Fruit fly (Drosophila melanogaster) whole organism, embryonic: ENCODE data around the gene f-cup.

Experiments
- Bgb ChIP-seq: fragments of 200-800 bp; sonication (Bioruptor generic); IDR thresholded peaks from 2 replicates; pipeline ENCODE4 v1.3.6; 2022; ENCODE audit warnings: missing biosample characterization, missing genetic modification characterization; ENCODE audit not compliant: partially characterized antibody
- CG1233 ChIP-seq: fragments of 200-800 bp; sonication (Bioruptor generic); optimal IDR thresholded peaks from 4 replicates; lab custom pipeline; 2018; ENCODE audit warnings: missing biosample characterization, mild to moderate bottlenecking, missing genetic modification characterization
- CG1602 ChIP-seq: fragments of 200-800 bp; sonication (Bioruptor generic); optimal IDR thresholded peaks from 3 replicates; lab custom pipeline; 2016; ENCODE audit warnings: missing biosample characterization, missing genetic modification characterization
- CG16863 ChIP-seq: fragments of 200-800 bp; sonication (Bioruptor generic); optimal IDR thresholded peaks from 3 replicates; lab custom pipeline; 2016; ENCODE audit warnings: missing biosample characterization, missing genetic modification characterization
- CG17186 ChIP-seq: fragments of 200-800 bp; sonication (Bioruptor generic); optimal IDR thresholded peaks from 3 replicates; lab custom pipeline; 2017; ENCODE audit warnings: missing biosample characterization, missing genetic modification reagents, missing genetic modification characterization
- CG17802 ChIP-seq: fragments of 200-800 bp; sonication (Bioruptor generic); optimal IDR thresholded peaks from 2 replicates; lab custom pipeline; 2018; ENCODE audit warnings: missing biosample characterization, mild to moderate bottlenecking, missing genetic modification characterization, moderate library complexity
- CG17912 ChIP-seq: fragments of 200-800 bp; sonication (Bioruptor generic); optimal IDR thresholded peaks from 2 replicates; lab custom pipeline; 2018; ENCODE audit warnings: missing biosample characterization, mild to moderate bottlenecking, missing genetic modification characterization
- CG18262 ChIP-seq: fragments of 200-800 bp; optimal IDR thresholded peaks from 3 replicates; lab custom pipeline; 2019; ENCODE audit warnings: missing biosample characterization, mild to moderate bottlenecking, missing genetic modification characterization, moderate library complexity
- CG2875 ChIP-seq: fragments of 200-800 bp; sonication (Bioruptor generic); optimal IDR thresholded peaks from 2 replicates; lab custom pipeline; 2017; ENCODE audit warnings: missing biosample characterization, mild to moderate bottlenecking, missing genetic modification characterization, missing genetic modification reagents
- CG3065 ChIP-seq: fragments of 200-800 bp; sonication (Bioruptor generic); optimal IDR thresholded peaks from 2 replicates; lab custom pipeline; 2016; ENCODE audit warnings: missing biosample characterization, missing genetic modification characterization
- CG32767 ChIP-seq: fragments of 200-800 bp; sonication (Bioruptor generic); IDR thresholded peaks from 2 replicates; pipeline ENCODE4 v1.3.6; 2022; ENCODE audit warnings: missing biosample characterization, missing genetic modification characterization
- CG4707 ChIP-seq: fragments of 200-800 bp; sonication (Bioruptor generic); optimal IDR thresholded peaks from 2 replicates; lab custom pipeline; 2018; ENCODE audit warnings: missing biosample characterization, mild to moderate bottlenecking, missing genetic modification characterization, moderate library complexity
- CG4854 ChIP-seq: fragments of 200-800 bp; sonication (Bioruptor generic); optimal IDR thresholded peaks from 2 replicates; lab custom pipeline; 2016; ENCODE audit warnings: missing biosample characterization, missing genetic modification characterization, inconsistent platforms
- CG8089 ChIP-seq: fragments of 200-800 bp; sonication (Bioruptor generic); optimal IDR thresholded peaks from 3 replicates; lab custom pipeline; 2016; ENCODE audit warnings: missing biosample characterization, missing genetic modification characterization
- Eip74EF ChIP-seq, 2 experiments: fragments of 200-800 bp in 1 of 2; fragments of >200 bp in 1 of 2; sonication (Bioruptor generic) in 1 of 2; optimal IDR thresholded peaks; 2 replicates each; lab custom pipeline; 2017 to 2019; ENCODE audit warnings: missing biosample characterization in 2 of 2, missing genetic modification characterization in 2 of 2, mild to moderate bottlenecking in 1 of 2, moderate library complexity in 1 of 2
- Elba2 ChIP-seq: fragments of 200-800 bp; sonication (Bioruptor generic); optimal IDR thresholded peaks from 3 replicates; lab custom pipeline; 2016; ENCODE audit warnings: missing biosample characterization, missing genetic modification characterization
- Fer1 ChIP-seq: fragments of 200-800 bp; sonication (Bioruptor generic); optimal IDR thresholded peaks from 2 replicates; lab custom pipeline; 2017; ENCODE audit warnings: missing biosample characterization, mild to moderate bottlenecking, missing genetic modification characterization
- Lim3 ChIP-seq: fragments of 200-800 bp; sonication (Bioruptor generic); IDR thresholded peaks from 2 replicates; pipeline ENCODE4 v1.3.6; 2022; ENCODE audit warnings: missing biosample characterization, missing genetic modification characterization
- Mad ChIP-seq: fragments of 200-800 bp; sonication (Bioruptor generic); optimal IDR thresholded peaks from 2 replicates; lab custom pipeline; 2016; ENCODE audit warnings: missing biosample characterization, missing genetic modification characterization
- Max ChIP-seq: fragments of 200-800 bp; sonication (Bioruptor generic); optimal IDR thresholded peaks from 2 replicates; lab custom pipeline; 2016; ENCODE audit warnings: missing biosample characterization, mild to moderate bottlenecking, missing genetic modification characterization
- NK7.1 ChIP-seq: fragments of 200-800 bp; sonication (Bioruptor generic); optimal IDR thresholded peaks from 3 replicates; lab custom pipeline; 2016; ENCODE audit warnings: missing biosample characterization, missing genetic modification characterization
- Neu2 ChIP-seq: fragments of 200-800 bp; sonication (Bioruptor generic); optimal IDR thresholded peaks from 3 replicates; lab custom pipeline; 2016; ENCODE audit warnings: missing biosample characterization, missing genetic modification characterization, borderline replicate concordance
- NfI ChIP-seq: fragments of 200-800 bp; sonication (Bioruptor generic); optimal IDR thresholded peaks from 3 replicates; lab custom pipeline; 2018; ENCODE audit warnings: missing biosample characterization, mild to moderate bottlenecking, missing genetic modification characterization, moderate library complexity
- Ravus ChIP-seq: fragments of 200-800 bp; sonication (Bioruptor generic); IDR thresholded peaks from 2 replicates; pipeline ENCODE4 v1.3.6; 2022; ENCODE audit warnings: missing biosample characterization, missing genetic modification characterization
- Sry-β ChIP-seq: fragments of 200-800 bp; sonication (Bioruptor generic); optimal IDR thresholded peaks from 2 replicates; lab custom pipeline; 2018; ENCODE audit warnings: missing biosample characterization, mild to moderate bottlenecking, missing genetic modification characterization, moderate library complexity
- abd-A ChIP-seq: fragments of 200-800 bp; sonication (Bioruptor generic); optimal IDR thresholded peaks from 3 replicates; lab custom pipeline; 2019; ENCODE audit warnings: missing biosample characterization, mild to moderate bottlenecking, missing genetic modification characterization, moderate library complexity
- ara ChIP-seq: fragments of 200-800 bp; sonication (Bioruptor generic); IDR thresholded peaks from 2 replicates; pipeline ENCODE4 v1.3.6; 2022; ENCODE audit warnings: missing biosample characterization, missing genetic modification characterization
- bab2 ChIP-seq: fragments of 200-800 bp; sonication (Bioruptor generic); optimal IDR thresholded peaks from 2 replicates; lab custom pipeline; 2016; ENCODE audit warnings: missing biosample characterization, missing genetic modification characterization
- cato ChIP-seq: fragments of 200-800 bp; sonication (Bioruptor generic); optimal IDR thresholded peaks from 2 replicates; lab custom pipeline; 2016; ENCODE audit warnings: missing biosample characterization, missing genetic modification characterization, borderline replicate concordance
- chn ChIP-seq: fragments of 200-800 bp; sonication (Bioruptor generic); optimal IDR thresholded peaks from 2 replicates; lab custom pipeline; 2016; ENCODE audit warnings: missing biosample characterization, missing genetic modification characterization
- crc ChIP-seq: fragments of 200-800 bp; sonication (Bioruptor generic); optimal IDR thresholded peaks from 2 replicates; lab custom pipeline; 2016; ENCODE audit warnings: missing biosample characterization, missing genetic modification characterization
- cwo ChIP-seq: fragments of 200-800 bp; sonication (Bioruptor generic); optimal IDR thresholded peaks from 3 replicates; lab custom pipeline; 2017; ENCODE audit warnings: missing biosample characterization, missing genetic modification characterization, mild to moderate bottlenecking, moderate library complexity, missing genetic modification reagents
- ewg ChIP-seq: fragments of 200-800 bp; sonication (Bioruptor generic); optimal IDR thresholded peaks from 3 replicates; lab custom pipeline; 2017; ENCODE audit warnings: mild to moderate bottlenecking, missing biosample characterization, missing genetic modification reagents, missing genetic modification characterization
- gce ChIP-seq: fragments of 200-800 bp; sonication (Bioruptor generic); IDR thresholded peaks from 3 replicates; pipeline ENCODE4 v1.3.6; 2022; ENCODE audit warnings: missing biosample characterization, missing genetic modification characterization
- gcm2 ChIP-seq: fragments of 200-800 bp; sonication (Bioruptor generic); optimal IDR thresholded peaks from 2 replicates; lab custom pipeline; 2016; ENCODE audit warnings: missing biosample characterization, missing genetic modification characterization
- grn ChIP-seq: fragments of 200-800 bp; sonication (Bioruptor generic); optimal IDR thresholded peaks from 3 replicates; lab custom pipeline; 2017; ENCODE audit warnings: missing biosample characterization, missing genetic modification characterization
- gsb ChIP-seq: fragments of 200-800 bp; sonication (Bioruptor generic); IDR thresholded peaks from 2 replicates; pipeline ENCODE4 v1.3.6; 2022; ENCODE audit warnings: missing biosample characterization, missing genetic modification characterization
- hth ChIP-seq: fragments of >200 bp; optimal IDR thresholded peaks from 2 replicates; lab custom pipeline; 2017; ENCODE audit warnings: inconsistent platforms
- kah ChIP-seq: fragments of 200-800 bp; sonication (Bioruptor generic); optimal IDR thresholded peaks from 2 replicates; lab custom pipeline; 2018; ENCODE audit warnings: missing biosample characterization, mild to moderate bottlenecking, missing genetic modification characterization
- kni ChIP-seq: fragments of 200-800 bp; sonication (Bioruptor generic); optimal IDR thresholded peaks from 3 replicates; lab custom pipeline; 2017; ENCODE audit warnings: mild to moderate bottlenecking, missing biosample characterization, missing genetic modification reagents, missing genetic modification characterization
- mld ChIP-seq: fragments of 200-800 bp; sonication (Bioruptor generic); IDR thresholded peaks from 3 replicates; pipeline ENCODE4 v1.3.6; 2022; ENCODE audit warnings: missing biosample characterization, missing genetic modification characterization; ENCODE audit not compliant: partially characterized antibody
- org-1 ChIP-seq: fragments of 200-800 bp; sonication (Bioruptor generic); optimal IDR thresholded peaks from 2 replicates; lab custom pipeline; 2017; ENCODE audit warnings: missing biosample characterization, missing genetic modification characterization
- sens ChIP-seq: fragments of 200-800 bp; sonication (Bioruptor generic); peaks from one replicate; lab custom pipeline; 2016; ENCODE audit warnings: missing biosample characterization, missing genetic modification characterization
- sob ChIP-seq: fragments of 200-800 bp; sonication (Bioruptor generic); IDR thresholded peaks from 2 replicates; pipeline ENCODE4 v1.3.6; 2022; ENCODE audit warnings: missing biosample characterization, missing genetic modification characterization
- sqz ChIP-seq: fragments of 200-800 bp; sonication (Bioruptor generic); optimal IDR thresholded peaks from 3 replicates; lab custom pipeline; 2018; ENCODE audit warnings: missing biosample characterization, mild to moderate bottlenecking, missing genetic modification characterization
- tll ChIP-seq, 2 experiments: fragments of 200-800 bp in 1 of 2; fragments of >200 bp in 1 of 2; sonication (Bioruptor generic) in 1 of 2; optimal IDR thresholded peaks; 2 replicates each; lab custom pipeline; 2017 to 2019; ENCODE audit warnings: missing biosample characterization in 2 of 2, missing genetic modification characterization in 2 of 2, mild to moderate bottlenecking in 1 of 2, moderate library complexity in 1 of 2
- toy ChIP-seq: fragments of 200-800 bp; sonication (Bioruptor generic); IDR thresholded peaks from 2 replicates; pipeline ENCODE4 v1.3.6; 2022; ENCODE audit warnings: missing biosample characterization, missing genetic modification characterization
- trem ChIP-seq: fragments of 200-800 bp; optimal IDR thresholded peaks from 3 replicates; lab custom pipeline; 2019; ENCODE audit warnings: missing biosample characterization, mild to moderate bottlenecking, missing genetic modification characterization, moderate library complexity
- wek ChIP-seq: fragments of 200-800 bp; sonication (Bioruptor generic); optimal IDR thresholded peaks from 3 replicates; lab custom pipeline; 2018; ENCODE audit warnings: missing biosample characterization, mild to moderate bottlenecking, missing genetic modification characterization, moderate library complexity

The f-cup gene

DNA sequence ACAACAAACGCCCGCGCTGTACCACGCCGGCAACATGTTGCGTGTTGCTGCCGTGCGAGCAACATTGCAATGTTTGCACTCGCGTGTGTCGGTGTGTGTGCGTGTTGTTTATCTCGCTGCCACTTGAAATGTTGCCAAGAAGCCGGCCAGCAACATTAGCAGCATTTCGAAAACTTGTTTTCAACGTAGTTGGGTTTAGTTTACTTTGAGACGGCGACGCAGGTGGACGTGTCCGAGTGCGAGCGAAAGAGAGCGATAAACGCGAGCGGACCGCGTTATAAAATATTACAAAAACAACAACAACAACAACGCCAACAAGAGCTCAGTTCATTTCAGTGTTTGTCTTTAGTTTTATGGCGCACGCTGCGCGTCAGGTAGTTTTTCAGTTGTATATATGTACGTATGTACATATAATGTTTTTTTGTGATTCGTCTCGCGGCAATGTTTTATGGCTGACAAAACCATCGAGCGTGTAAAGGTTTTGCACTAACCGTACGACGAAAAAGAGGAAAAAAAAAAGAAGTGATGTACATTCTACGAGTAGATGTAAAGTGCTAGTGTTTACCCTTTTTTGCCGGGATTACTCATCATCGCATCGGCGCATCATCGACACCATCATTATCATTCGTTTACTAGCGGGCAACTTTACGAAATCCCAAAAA, 14.5 kb upstream of the f-cup start, which contains the start of gene kmr (continued):
- TF ChIP-seq bab2 (GFP tag; lab: Kevin White, UChicago) (no peak), Lim3 (no peak), CG4854 (peak; percentile 36), chn (GFP tag; lab: Kevin White, UChicago) (no peak), wek (GFP tag; lab: Kevin White, UChicago) (peak; percentile 73), ewg (no peak), CG2875 (GFP tag; lab: Kevin White, UChicago) (peak; percentile 49), toy (GFP tag; lab: Robert Waterston, UW) (no peak), CG32767 (GFP tag; lab: Robert Waterston, UW) (no peak), sqz (GFP tag; lab: Kevin White, UChicago) (peak; percentile 77), gce (peak; percentile 17; the same call in 1 of the 3 replicates), kah (peak; percentile 57), gcm2 (no peak), CG3065 (GFP tag; lab: Kevin White, UChicago) (no peak), NfI (peak; percentile 33), Sry-β (no peak), sens (GFP tag; lab: Kevin White, UChicago) (peak; percentile 68), Eip74EF (GFP tag; optimal IDR thresholded peaks at IDR 0.05; lab: Kevin White, UChicago) (peak in 1 of 2 experiments; percentile 36), crc (GFP tag; lab: Kevin White, UChicago) (no peak), Mad (GFP tag; lab: Kevin White, UChicago) (peak; percentile 29), sob (GFP tag; lab: Robert Waterston, UW) (peak; percentile 62; the same call in 1 of the 2 replicates), Elba2 (GFP tag; lab: Kevin White, UChicago) (no peak), Max (GFP tag; lab: Kevin White, UChicago) (peak; percentile 54), CG1602 (no peak), Bgb (GFP tag; lab: Robert Waterston, UW) (peak; percentile 56; the same call in 1 of the 2 replicates), CG1233 (GFP tag; lab: Kevin White, UChicago) (peak; percentile 47), CG16863 (GFP tag; lab: Kevin White, UChicago) (no peak), tll (GFP tag; optimal IDR thresholded peaks at IDR 0.05; lab: Kevin White, UChicago) (no peak), Fer1 (GFP tag; lab: Kevin White, UChicago) (peak; percentile 77), NK7.1 (GFP tag; lab: Kevin White, UChicago) (peak; percentile 58), grn (GFP tag; lab: Kevin White, UChicago) (peak; percentile 13), Neu2 (GFP tag; lab: Kevin White, UChicago) (no peak), abd-A (tag; lab: Kevin White, UChicago) (peak; percentile 76), CG8089 (GFP tag; lab: Kevin White, UChicago) (peak; percentile 15), Ravus (GFP tag; lab: Robert Waterston, UW) (no peak), mld (GFP tag; lab: Robert Waterston, UW) (0 out of 3 replicates have a peak, but pooled peaks have one; percentile 24), CG17186 (GFP tag; lab: Kevin White, UChicago) (no peak), cwo (GFP tag; lab: Kevin White, UChicago) (peak; percentile 53), hth (lab: Kevin White, UChicago) (no peak), trem (peak; percentile 21), cato (GFP tag; lab: Kevin White, UChicago) (no peak), CG17802 (tag; lab: Kevin White, UChicago) (no peak), CG17912 (GFP tag; lab: Kevin White, UChicago) (peak; percentile 61), CG18262 (tag; lab: Kevin White, UChicago) (no peak), kni (peak; percentile 83), ara (GFP tag; lab: Robert Waterston, UW) (no peak), CG4707 (peak; percentile 36), org-1 (GFP tag; lab: Kevin White, UChicago) (peak; percentile 26), gsb (GFP tag; lab: Robert Waterston, UW) (0 out of 2 replicates have a peak, but pooled peaks have one; percentile 38)
